Worm (Caenorhabditis elegans): Measurements from ENCODE around the gene C14C6.3.

ce11 chrV:543169-543568, at the start of gene C14C6.3:
- TF ChIP-seq aly-1 (tag; optimal IDR thresholded peaks at IDR 0.05) (no peak), ama-1 (optimal IDR thresholded peaks at IDR 0.05) (no peak), flt-1 (GFP tag; IDR thresholded peaks at IDR 0.05) (no peak), ceh-36 (tag; optimal IDR thresholded peaks at IDR 0.05) (no peak), F13C5.2 (tag; optimal IDR thresholded peaks at IDR 0.05) (no peak), sea-1 (GFP tag; conservative IDR thresholded peaks at IDR 0.05) (no peak), ceh-13 (GFP tag; optimal IDR thresholded peaks at IDR 0.05) (no peak), tra-4 (tag; optimal IDR thresholded peaks at IDR 0.05) (no peak), tbx-11 (GFP tag; IDR thresholded peaks at IDR 0.05) (no peak), tbx-37 (GFP tag; conservative IDR thresholded peaks at IDR 0.05) (no peak), ets-7 (tag; optimal IDR thresholded peaks at IDR 0.05) (no peak), scrt-1 (GFP tag; IDR thresholded peaks at IDR 0.05) (no peak), pes-1 (GFP tag; IDR thresholded peaks at IDR 0.05) (no peak)

Data from whole organism, early embryonic.